Fruit fly (Drosophila melanogaster): ENCODE results near the gene scf.

The scf gene

DNA sequence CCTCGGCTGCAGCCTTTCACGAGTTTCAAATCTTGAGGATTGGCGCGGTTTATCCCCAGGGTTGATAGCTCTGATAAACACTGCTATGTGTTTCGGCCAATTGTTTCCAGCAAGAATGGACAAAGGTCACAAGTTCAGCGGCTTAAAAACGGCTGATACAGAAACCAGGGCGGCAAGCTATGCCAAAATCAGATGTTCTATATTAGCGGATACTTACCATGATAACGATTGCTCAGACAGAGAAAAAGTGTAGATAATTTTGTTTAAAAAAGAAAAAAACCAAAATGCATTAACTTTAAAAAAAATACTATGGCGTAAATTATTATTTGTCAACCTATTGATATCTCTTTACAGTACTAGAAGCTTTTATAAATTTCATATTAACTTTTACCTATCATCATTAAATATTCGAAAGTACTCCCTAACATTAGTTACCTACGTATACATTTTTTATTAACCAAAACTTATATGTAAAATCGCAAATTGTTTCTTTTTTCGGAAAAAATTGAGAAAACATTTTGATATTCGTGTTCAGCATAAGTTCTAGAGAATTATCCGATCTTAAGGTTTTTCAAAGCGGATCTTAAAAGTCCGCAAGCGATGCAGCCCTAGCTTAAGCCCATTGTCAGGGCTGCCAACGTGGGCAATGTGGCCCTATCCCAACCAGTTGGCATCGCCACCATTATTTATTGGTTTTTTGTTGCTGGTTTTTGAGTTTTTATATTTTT is 14.7 kb downstream of the scf start, which contains the start of the genes sturkopf and Herc4 (continued):
- TF ChIP-seq CG9932 (GFP tag; IDR thresholded peaks at IDR 0.05) (peak; percentile 78), dpn (GFP tag; optimal IDR thresholded peaks at IDR 0.05) (peak; percentile 70 to 90), crol (GFP tag; IDR thresholded peaks at IDR 0.05) (no peak), CG6175 (GFP tag; IDR thresholded peaks at IDR 0.05) (no peak), tio (GFP tag; optimal IDR thresholded peaks at IDR 0.05) (no peak), lab (GFP tag; optimal IDR thresholded peaks at IDR 0.05) (no peak), CG33557 (GFP tag; optimal IDR thresholded peaks at IDR 0.05) (peak; percentile 65), CG2875 (GFP tag; optimal IDR thresholded peaks at IDR 0.05) (no peak), CG1647 (GFP tag; optimal IDR thresholded peaks at IDR 0.05) (peak; percentile 29), CG33213 (GFP tag; optimal IDR thresholded peaks at IDR 0.05) (no peak), CG3281 (GFP tag; optimal IDR thresholded peaks at IDR 0.05) (peak; percentile 68), ind (GFP tag; optimal IDR thresholded peaks at IDR 0.05) (peak; percentile 62), ranshi (GFP tag; IDR thresholded peaks at IDR 0.05) (peak; percentile 43), Ssrp (tag; optimal IDR thresholded peaks at IDR 0.05) (peak; percentile 43), CG2712 (tag; optimal IDR thresholded peaks at IDR 0.05) (peak; percentile 73), slou (GFP tag; optimal IDR thresholded peaks at IDR 0.05) (peak; percentile 44), Hsf (GFP tag; optimal IDR thresholded peaks at IDR 0.05) (peak; percentile 83), CG14667 (GFP tag; IDR thresholded peaks at IDR 0.05) (0 out of 2 replicates have a peak, but pooled peaks have one; percentile 24), CG14441 (GFP tag; IDR thresholded peaks at IDR 0.05) (peak; percentile 50), tgo (GFP tag; IDR thresholded peaks at IDR 0.05) (peak; percentile 48; the same call in 2 of the 3 replicates), abd-A (tag; optimal IDR thresholded peaks at IDR 0.05) (no peak), NC2β (GFP tag; optimal IDR thresholded peaks at IDR 0.05) (peak; percentile 54), fd102C (GFP tag; optimal IDR thresholded peaks at IDR 0.05) (no peak), CG15073 (GFP tag; optimal IDR thresholded peaks at IDR 0.05) (no peak), CG11398 (GFP tag; optimal IDR thresholded peaks at IDR 0.05) (no peak), CG34224 (GFP tag; IDR thresholded peaks at IDR 0.05; ENCODE audit: partially characterized antibody) (no peak), wek (GFP tag; optimal IDR thresholded peaks at IDR 0.05) (peak; percentile 3), Gug (GFP tag; IDR thresholded peaks at IDR 0.05) (peak; percentile 62; the same call in 3 of the 4 replicates), CG18599 (GFP tag; optimal IDR thresholded peaks at IDR 0.05) (peak; percentile 69), CG1792 (GFP tag; optimal IDR thresholded peaks at IDR 0.05) (peak; percentile 16), eyg (GFP tag; optimal IDR thresholded peaks at IDR 0.05) (peak; percentile 62), NC2α (GFP tag; optimal IDR thresholded peaks at IDR 0.05) (peak; percentile 22), al (GFP tag; IDR thresholded peaks at IDR 0.05) (peak; percentile 24), CG9437 (GFP tag; optimal IDR thresholded peaks at IDR 0.05) (peak; percentile 85), hbn (GFP tag; IDR thresholded peaks at IDR 0.05; ENCODE audit: partially characterized antibody) (no peak), Mad (GFP tag; optimal IDR thresholded peaks at IDR 0.05) (peak; percentile 65), br (optimal IDR thresholded peaks at IDR 0.05) (no peak), CG7372 (GFP tag; IDR thresholded peaks at IDR 0.05) (peak; percentile 60), CG2120 (GFP tag; optimal IDR thresholded peaks at IDR 0.05) (peak; percentile 87), B-H1 (GFP tag; IDR thresholded peaks at IDR 0.05) (peak; percentile 16; the same call in 1 of the 3 replicates), Oaz (GFP tag; IDR thresholded peaks at IDR 0.05) (0 out of 2 replicates have a peak, but pooled peaks have one; percentile 16), CG7786 (GFP tag; optimal IDR thresholded peaks at IDR 0.05) (peak; percentile 68), slbo (GFP tag; IDR thresholded peaks at IDR 0.05) (peak; percentile 80), CG16863 (GFP tag; optimal IDR thresholded peaks at IDR 0.05) (peak; percentile 73), nerfin-2 (GFP tag; IDR thresholded peaks at IDR 0.05; ENCODE audit: partially characterized antibody) (no peak), ac (GFP tag; optimal IDR thresholded peaks at IDR 0.05) (no peak), CG11723 (GFP tag; optimal IDR thresholded peaks at IDR 0.05) (peak; percentile 52), wor (GFP tag; IDR thresholded peaks at IDR 0.05) (no peak), Kr (GFP tag; optimal IDR thresholded peaks at IDR 0.05) (no peak), CG4404 (GFP tag; IDR thresholded peaks at IDR 0.05) (no peak)
